Worm (Caenorhabditis elegans) whole organism, late embryonic: ENCODE data around the gene F08D12.7.
A peak's percentile ranks its signal among the peaks of the same experiment; 100 is the strongest.

Experiments used
- F13H6.1 ChIP-seq: sonication (generic microtip); optimal IDR thresholded peaks from 2 replicates; lab custom pipeline; 2016; ENCODE audit warnings: missing genetic modification characterization, missing compliant biosample characterization
- T23F11.4 ChIP-seq: fragments of 200-800 bp; sonication (Bioruptor generic); optimal IDR thresholded peaks from 2 replicates; lab custom pipeline; 2018; ENCODE audit warnings: mild to moderate bottlenecking, missing genetic modification characterization, missing compliant biosample characterization
- ahr-1 ChIP-seq: sonication (generic microtip); optimal IDR thresholded peaks from 2 replicates; lab custom pipeline; 2016; ENCODE audit warnings: missing genetic modification characterization, missing compliant biosample characterization
- ceh-2 ChIP-seq: sonication (generic microtip); optimal IDR thresholded peaks from 2 replicates; lab custom pipeline; 2016; ENCODE audit warnings: missing genotype, missing genetic modification characterization, missing compliant biosample characterization
- ceh-22 ChIP-seq: sonication (generic microtip); optimal IDR thresholded peaks from 2 replicates; lab custom pipeline; 2017; ENCODE audit warnings: missing biosample characterization, missing genetic modification characterization
- che-1 ChIP-seq: sonication (generic microtip); optimal IDR thresholded peaks from 2 replicates; lab custom pipeline; 2016; ENCODE audit warnings: mild to moderate bottlenecking, missing genetic modification characterization, missing compliant biosample characterization
- dve-1 ChIP-seq: sonication (generic microtip); optimal IDR thresholded peaks from 2 replicates; lab custom pipeline; 2017; ENCODE audit warnings: antibody characterized with exemption, mild to moderate bottlenecking, missing genetic modification characterization, missing compliant biosample characterization
- fkh-10 ChIP-seq: fragments of 150-350 bp; optimal IDR thresholded peaks from 2 replicates; lab custom pipeline; 2014; ENCODE audit warnings: missing biosample characterization, missing genetic modification reagents, missing genetic modification characterization
- hlh-15 ChIP-seq: sonication (generic microtip); optimal IDR thresholded peaks from 2 replicates; lab custom pipeline; 2016; ENCODE audit warnings: missing genetic modification characterization, missing compliant biosample characterization
- lin-11 ChIP-seq: fragments of 200-800 bp; sonication (Bioruptor generic); optimal IDR thresholded peaks from 2 replicates; lab custom pipeline; 2018; ENCODE audit warnings: mild to moderate bottlenecking, missing genetic modification characterization, missing compliant biosample characterization
- madf-2 ChIP-seq: sonication (generic microtip); optimal IDR thresholded peaks from 2 replicates; lab custom pipeline; 2017; ENCODE audit warnings: missing genetic modification characterization, missing compliant biosample characterization
- nfya-1 ChIP-seq: sonication (generic microtip); optimal IDR thresholded peaks from 2 replicates; lab custom pipeline; 2017; ENCODE audit warnings: missing genetic modification characterization, mild to moderate bottlenecking, missing compliant biosample characterization, antibody characterized with exemption, moderate library complexity
- nhr-11 ChIP-seq: fragments of 150-350 bp; optimal IDR thresholded peaks from 2 replicates; lab custom pipeline; 2014; ENCODE audit warnings: missing biosample characterization, missing genetic modification characterization
- pag-3 ChIP-seq: sonication (generic microtip); optimal IDR thresholded peaks from 2 replicates; lab custom pipeline; 2016; ENCODE audit warnings: missing compliant biosample characterization, missing genetic modification characterization, borderline replicate concordance
- pax-1 ChIP-seq: fragments of 150-350 bp; optimal IDR thresholded peaks from 2 replicates; lab custom pipeline; 2014; ENCODE audit warnings: missing biosample characterization, missing genetic modification characterization
- sdc-2 ChIP-seq: sonication (generic microtip); optimal IDR thresholded peaks from 2 replicates; lab custom pipeline; 2016; ENCODE audit warnings: missing genotype, missing genetic modification characterization, missing compliant biosample characterization
- tbx-7 ChIP-seq: sonication (generic microtip); optimal IDR thresholded peaks from 2 replicates; lab custom pipeline; 2016; ENCODE audit warnings: missing genotype, missing genetic modification characterization, missing compliant biosample characterization
- unc-3 ChIP-seq, 2 experiments: fragments of 200-800 bp in 1 of 2; sonication (Bioruptor generic) in 1 of 2; sonication (generic microtip) in 1 of 2; conservative IDR thresholded peaks in 1 of 2; optimal IDR thresholded peaks in 1 of 2; 2 replicates each; pipeline versions ENCODE4 v1.3.6 to Lab custom; 2016 to 2022; ENCODE audit warnings: missing compliant biosample characterization in 2 of 2, missing genetic modification characterization in 2 of 2, missing genetic modification reagents in 1 of 2
- unc-42 ChIP-seq: sonication (generic microtip); optimal IDR thresholded peaks from 2 replicates; lab custom pipeline; 2016; ENCODE audit warnings: missing genotype, missing genetic modification characterization, missing compliant biosample characterization
- unc-55 ChIP-seq: sonication (generic microtip); optimal IDR thresholded peaks from 2 replicates; lab custom pipeline; 2017; ENCODE audit warnings: missing biosample characterization, missing genetic modification reagents, missing genetic modification characterization
- zip-5 ChIP-seq: sonication (generic microtip); optimal IDR thresholded peaks from 2 replicates; lab custom pipeline; 2016; ENCODE audit warnings: missing genetic modification characterization, missing compliant biosample characterization

Gene F08D12.7

ce11 chrII:2735192-2735591 lies 33.7 kb downstream of the F08D12.7 start, which contains the start of gene wdr-31:
Gene wdr-31, minus strand, starts transcription at chrII:2735292.
- no peak for TF ChIP-seq zip-5 (tag; lab: Kevin White, UChicago)

- no peak for TF ChIP-seq fkh-10 (GFP tag; lab: Kevin White, UChicago)
- peak; percentile 49 for TF ChIP-seq nfya-1
Observed at ce11 chrII:2734735-2735134, 34.2 kb downstream of the F08D12.7 start.

- peak; percentile 82 for TF ChIP-seq dve-1 (tag; lab: Kevin White, UChicago)
- TF ChIP-seq F13H6.1 (tag; lab: Kevin White, UChicago) = no peak
Observed at ce11 chrII:2734266-2734665, 34.7 kb downstream of the F08D12.7 start.

- TF ChIP-seq unc-42 (tag; lab: Kevin White, UChicago) (peak; percentile 34), tbx-7 (tag; lab: Kevin White, UChicago) (no peak), T23F11.4 (GFP tag; lab: Kevin White, UChicago) (no peak)
Observed at ce11 chrII:2730647-2731046, 38.3 kb downstream of the F08D12.7 start.

ce11 chrII:2726774-2727173 lies 42.1 kb downstream of the F08D12.7 start:
- no peak for TF ChIP-seq dve-1 (tag; lab: Kevin White, UChicago)
- TF ChIP-seq unc-55 (GFP tag; lab: Kevin White, UChicago) = peak; percentile 52

- no peak for TF ChIP-seq unc-3 (GFP tag; conservative IDR thresholded peaks at IDR 0.05; lab: Robert Waterston, UW)
- TF ChIP-seq unc-3 (tag; optimal IDR thresholded peaks at IDR 0.05; lab: Kevin White, UChicago) = no peak
- no peak for TF ChIP-seq pax-1
- TF ChIP-seq lin-11 (tag; lab: Kevin White, UChicago) = no peak
Observed at ce11 chrII:2725561-2725960, 43.4 kb downstream of the F08D12.7 start, which contains the start of the genes T05A8.11 and nep-2. Gene T05A8.11, minus strand, starts transcription at chrII:2725661. Gene nep-2, minus strand, starts transcription at chrII:2725752.

- TF ChIP-seq ahr-1 (tag; lab: Kevin White, UChicago) (no peak), unc-3 (GFP tag; conservative IDR thresholded peaks at IDR 0.05; lab: Robert Waterston, UW) (no peak), unc-3 (tag; optimal IDR thresholded peaks at IDR 0.05; lab: Kevin White, UChicago) (no peak), zip-5 (tag; lab: Kevin White, UChicago) (no peak), ceh-2 (tag; lab: Kevin White, UChicago) (no peak), sdc-2 (tag; lab: Kevin White, UChicago) (no peak), madf-2 (tag; lab: Kevin White, UChicago) (no peak), nhr-11 (tag; lab: Kevin White, UChicago) (no peak)
Observed at ce11 chrII:2721992-2722391, 46.9 kb downstream of the F08D12.7 start.

- TF ChIP-seq che-1 (tag; lab: Kevin White, UChicago) = no peak
Observed at ce11 chrII:2719212-2719611, 49.7 kb downstream of the F08D12.7 start.

ce11 chrII:2717335-2717734 lies 51.6 kb downstream of the F08D12.7 start, which contains the start of gene T05A8.3:
Gene T05A8.3, minus strand, starts transcription at chrII:2717435.
- TF ChIP-seq ceh-22 (no peak), pag-3 (tag; lab: Kevin White, UChicago) (no peak), hlh-15 (tag; lab: Kevin White, UChicago) (no peak)
- TF ChIP-seq, all 69 proteins: peak for 0
